Worm (Caenorhabditis elegans) whole organism, late embryonic: Measurements from ENCODE around the gene str-102.

Experiments used
- C08G9.2 ChIP-seq: sonication (generic microtip); optimal IDR thresholded peaks from 2 replicates; lab custom pipeline; 2016; ENCODE audit warnings: mild to moderate bottlenecking, missing genetic modification characterization, moderate library complexity, missing compliant biosample characterization
- F13H6.1 ChIP-seq: sonication (generic microtip); optimal IDR thresholded peaks from 2 replicates; lab custom pipeline; 2016; ENCODE audit warnings: missing genetic modification characterization, missing compliant biosample characterization
- Y22D7AL.16 ChIP-seq: sonication (generic microtip); optimal IDR thresholded peaks from 2 replicates; lab custom pipeline; 2016; ENCODE audit warnings: missing genetic modification characterization, missing compliant biosample characterization
- ama-1 ChIP-seq: fragments of 150-350 bp; optimal IDR thresholded peaks from 2 replicates; lab custom pipeline; 2014
- ceh-19 ChIP-seq: fragments of 200-800 bp; sonication (Bioruptor generic); optimal IDR thresholded peaks from 2 replicates; lab custom pipeline; 2018; ENCODE audit warnings: mild to moderate bottlenecking, missing genetic modification characterization, missing compliant biosample characterization
- ceh-2 ChIP-seq: sonication (generic microtip); optimal IDR thresholded peaks from 2 replicates; lab custom pipeline; 2016; ENCODE audit warnings: missing genotype, missing genetic modification characterization, missing compliant biosample characterization
- ceh-31 ChIP-seq: sonication (generic microtip); optimal IDR thresholded peaks from 2 replicates; lab custom pipeline; 2016; ENCODE audit warnings: missing genetic modification characterization, missing compliant biosample characterization
- ceh-34 ChIP-seq: sonication (generic microtip); optimal IDR thresholded peaks from 2 replicates; lab custom pipeline; 2016; ENCODE audit warnings: mild to moderate bottlenecking, missing genetic modification characterization, missing compliant biosample characterization
- ceh-6 ChIP-seq: fragments of 200-800 bp; sonication (Bioruptor generic); optimal IDR thresholded peaks from 2 replicates; lab custom pipeline; 2018; ENCODE audit warnings: mild to moderate bottlenecking, missing genetic modification characterization, missing compliant biosample characterization
- ceh-9 ChIP-seq: sonication (generic microtip); optimal IDR thresholded peaks from 2 replicates; lab custom pipeline; 2016; ENCODE audit warnings: mild to moderate bottlenecking, missing genetic modification characterization, inconsistent platforms, missing compliant biosample characterization
- che-1 ChIP-seq: sonication (generic microtip); optimal IDR thresholded peaks from 2 replicates; lab custom pipeline; 2016; ENCODE audit warnings: mild to moderate bottlenecking, missing genetic modification characterization, missing compliant biosample characterization
- dmd-4 ChIP-seq: sonication (generic microtip); optimal IDR thresholded peaks from 2 replicates; lab custom pipeline; 2016; ENCODE audit warnings: borderline replicate concordance, missing genetic modification characterization, missing compliant biosample characterization
- dve-1 ChIP-seq: sonication (generic microtip); optimal IDR thresholded peaks from 2 replicates; lab custom pipeline; 2017; ENCODE audit warnings: antibody characterized with exemption, mild to moderate bottlenecking, missing genetic modification characterization, missing compliant biosample characterization
- elt-4 ChIP-seq: sonication (generic microtip); optimal IDR thresholded peaks from 2 replicates; lab custom pipeline; 2016; ENCODE audit warnings: missing genetic modification characterization, missing compliant biosample characterization
- ets-4 ChIP-seq: sonication (generic microtip); optimal IDR thresholded peaks from 2 replicates; lab custom pipeline; 2016; ENCODE audit warnings: missing genetic modification characterization, missing compliant biosample characterization
- fax-1 ChIP-seq: sonication (generic microtip); optimal IDR thresholded peaks from 2 replicates; lab custom pipeline; 2016; ENCODE audit warnings: missing genotype, missing genetic modification characterization, missing compliant biosample characterization
- hlh-30 ChIP-seq: sonication (generic microtip); optimal IDR thresholded peaks from 2 replicates; lab custom pipeline; 2017; ENCODE audit warnings: antibody characterized with exemption, missing genetic modification characterization, missing compliant biosample characterization; ENCODE audit not compliant: insufficient read depth
- hlh-8 ChIP-seq: sonication (generic microtip); optimal IDR thresholded peaks from 2 replicates; lab custom pipeline; 2016; ENCODE audit warnings: missing genotype, missing genetic modification characterization, missing compliant biosample characterization
- lim-6 ChIP-seq: sonication (generic microtip); optimal IDR thresholded peaks from 2 replicates; lab custom pipeline; 2016; ENCODE audit warnings: missing genetic modification characterization, missing compliant biosample characterization
- lin-11 ChIP-seq: fragments of 200-800 bp; sonication (Bioruptor generic); optimal IDR thresholded peaks from 2 replicates; lab custom pipeline; 2018; ENCODE audit warnings: mild to moderate bottlenecking, missing genetic modification characterization, missing compliant biosample characterization
- madf-2 ChIP-seq: sonication (generic microtip); optimal IDR thresholded peaks from 2 replicates; lab custom pipeline; 2017; ENCODE audit warnings: missing genetic modification characterization, missing compliant biosample characterization
- nhr-11 ChIP-seq: fragments of 150-350 bp; optimal IDR thresholded peaks from 2 replicates; lab custom pipeline; 2014; ENCODE audit warnings: missing biosample characterization, missing genetic modification characterization
- nhr-232 ChIP-seq: sonication (generic microtip); optimal IDR thresholded peaks from 2 replicates; lab custom pipeline; 2016; ENCODE audit warnings: missing genetic modification characterization, missing compliant biosample characterization
- npax-4 ChIP-seq: sonication (generic microtip); optimal IDR thresholded peaks from 2 replicates; lab custom pipeline; 2016; ENCODE audit warnings: missing genetic modification characterization, missing compliant biosample characterization
- pha-2 ChIP-seq: sonication (generic microtip); optimal IDR thresholded peaks from 2 replicates; lab custom pipeline; 2017; ENCODE audit warnings: mild to moderate bottlenecking, missing genetic modification characterization, missing compliant biosample characterization
- pha-4 ChIP-seq: fragments of 150-350 bp; optimal IDR thresholded peaks from 2 replicates; lab custom pipeline; 2018; ENCODE audit warnings: missing biosample characterization, missing genetic modification reagents, missing genetic modification characterization
- ref-2 ChIP-seq: sonication (generic microtip); optimal IDR thresholded peaks from 2 replicates; lab custom pipeline; 2016; ENCODE audit warnings: missing genetic modification characterization, missing compliant biosample characterization
- sdc-2 ChIP-seq: sonication (generic microtip); optimal IDR thresholded peaks from 2 replicates; lab custom pipeline; 2016; ENCODE audit warnings: missing genotype, missing genetic modification characterization, missing compliant biosample characterization
- sox-4 ChIP-seq: sonication (generic microtip); optimal IDR thresholded peaks from 2 replicates; lab custom pipeline; 2017; ENCODE audit warnings: mild to moderate bottlenecking, missing genetic modification characterization, inconsistent platforms, missing compliant biosample characterization
- syd-9 ChIP-seq: sonication (generic microtip); optimal IDR thresholded peaks from 2 replicates; lab custom pipeline; 2016; ENCODE audit warnings: mild to moderate bottlenecking, missing genetic modification characterization, moderate library complexity, missing compliant biosample characterization
- tbx-7 ChIP-seq: sonication (generic microtip); optimal IDR thresholded peaks from 2 replicates; lab custom pipeline; 2016; ENCODE audit warnings: missing genotype, missing genetic modification characterization, missing compliant biosample characterization
- ttx-3 ChIP-seq: sonication (generic microtip); optimal IDR thresholded peaks from 2 replicates; lab custom pipeline; 2016; ENCODE audit warnings: missing genetic modification reagents, missing genetic modification characterization, missing compliant biosample characterization
- unc-3 ChIP-seq, 2 experiments: fragments of 200-800 bp in 1 of 2; sonication (Bioruptor generic) in 1 of 2; sonication (generic microtip) in 1 of 2; conservative IDR thresholded peaks in 1 of 2; optimal IDR thresholded peaks in 1 of 2; 2 replicates each; pipeline versions ENCODE4 v1.3.6 to Lab custom; 2016 to 2022; ENCODE audit warnings: missing compliant biosample characterization in 2 of 2, missing genetic modification characterization in 2 of 2, missing genetic modification reagents in 1 of 2
- unc-86 ChIP-seq: sonication (generic microtip); optimal IDR thresholded peaks from 2 replicates; lab custom pipeline; 2016; ENCODE audit warnings: missing genetic modification characterization, missing compliant biosample characterization
- ztf-16 ChIP-seq: sonication (generic microtip); optimal IDR thresholded peaks from 2 replicates; lab custom pipeline; 2017; ENCODE audit warnings: missing genetic modification characterization, missing compliant biosample characterization

Gene str-102

ce11 chrV:15367770-15368169 is 17.1 kb upstream of the str-102 start:
- TF ChIP-seq ztf-16, result no peak
- no peak for TF ChIP-seq hlh-30
- no peak for TF ChIP-seq C08G9.2 (tag; lab: Kevin White, UChicago)
- TF ChIP-seq Y22D7AL.16 (tag; lab: Kevin White, UChicago), result no peak
- no peak for TF ChIP-seq che-1 (tag; lab: Kevin White, UChicago)
- TF ChIP-seq ttx-3 (tag; lab: Kevin White, UChicago), result no peak
- no peak for TF ChIP-seq npax-4 (tag; lab: Kevin White, UChicago)
- no peak for TF ChIP-seq ceh-9 (tag; lab: Kevin White, UChicago)
- no peak for TF ChIP-seq unc-3 (GFP tag; conservative IDR thresholded peaks at IDR 0.05; lab: Robert Waterston, UW)
- TF ChIP-seq unc-3 (tag; optimal IDR thresholded peaks at IDR 0.05; lab: Kevin White, UChicago), result no peak
- no peak for TF ChIP-seq elt-4 (tag; lab: Kevin White, UChicago)
- TF ChIP-seq hlh-8 (tag; lab: Kevin White, UChicago), result no peak
- TF ChIP-seq dmd-4, result no peak
- TF ChIP-seq sdc-2 (tag; lab: Kevin White, UChicago), result no peak

ce11 chrV:15369707-15370106 is 15.1 kb upstream of the str-102 start, which contains the start of gene nhr-269:
TSS of gene nhr-269 (minus strand) at chrV:15369807.
- TF ChIP-seq sox-4, result no peak
- no peak for TF ChIP-seq lin-11
- no peak for TF ChIP-seq ceh-31 (tag; lab: Kevin White, UChicago)
- no peak for TF ChIP-seq nhr-232 (tag; lab: Kevin White, UChicago)
- TF ChIP-seq dve-1, result no peak
- no peak for TF ChIP-seq ceh-6 (GFP tag; lab: Kevin White, UChicago)
- no peak for TF ChIP-seq nhr-11
- no peak for TF ChIP-seq hlh-30
- no peak for TF ChIP-seq unc-86 (tag; lab: Kevin White, UChicago)
- no peak for TF ChIP-seq ref-2 (tag; lab: Kevin White, UChicago)
- TF ChIP-seq F13H6.1, result no peak

- TF ChIP-seq fax-1 (tag; lab: Kevin White, UChicago), result no peak
- no peak for TF ChIP-seq ceh-31 (tag; lab: Kevin White, UChicago)
- TF ChIP-seq C08G9.2 (tag; lab: Kevin White, UChicago), result no peak
- no peak for TF ChIP-seq ceh-19 (GFP tag; lab: Kevin White, UChicago)
- TF ChIP-seq ceh-34 (tag; lab: Kevin White, UChicago), result no peak
- no peak for TF ChIP-seq hlh-30
- TF ChIP-seq pha-2 (tag; lab: Kevin White, UChicago), result no peak
Observed at ce11 chrV:15376223-15376622, 8.6 kb upstream of the str-102 start, which contains the start of gene srh-52. TSS of gene srh-52 (minus strand) at chrV:15376323.

DNA sequence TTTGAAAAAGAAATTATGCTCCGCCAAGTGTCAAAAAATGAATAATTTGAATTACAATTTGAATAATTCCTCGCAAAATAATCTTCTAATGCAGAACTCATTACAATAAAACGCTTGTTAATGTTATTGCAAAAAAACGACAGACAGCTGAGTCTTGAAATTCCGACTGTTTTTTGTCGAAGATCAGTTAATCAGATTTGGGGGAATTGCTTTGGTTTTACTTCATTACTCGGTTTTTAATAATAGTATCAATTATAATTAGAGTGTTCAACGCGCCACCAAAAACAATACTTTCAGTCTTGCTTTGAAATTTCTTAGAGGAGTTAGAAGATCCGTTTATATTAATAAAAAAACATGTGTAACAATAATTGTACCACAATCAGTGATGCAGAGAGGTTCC is 6.9 kb upstream of the str-102 start, which contains the start of gene srh-122:
Gene srh-122, minus strand, starts transcription at position 101 of the 400 bp plus-strand sequence.
- no peak for TF ChIP-seq pha-4 (tag; lab: Kevin White, UChicago)

- TF ChIP-seq tbx-7 (tag; lab: Kevin White, UChicago), result no peak
- no peak for TF ChIP-seq syd-9 (tag; lab: Kevin White, UChicago)
- no peak for TF ChIP-seq ref-2 (tag; lab: Kevin White, UChicago)
- no peak for TF ChIP-seq ceh-31 (tag; lab: Kevin White, UChicago)
- TF ChIP-seq elt-4 (tag; lab: Kevin White, UChicago), result no peak
- TF ChIP-seq ama-1 (lab: Kevin White, UChicago), result no peak
- TF ChIP-seq lim-6 (tag; lab: Kevin White, UChicago), result no peak
- TF ChIP-seq ceh-6 (GFP tag; lab: Kevin White, UChicago), result no peak
- no peak for TF ChIP-seq sox-4
- no peak for TF ChIP-seq fax-1 (tag; lab: Kevin White, UChicago)
- TF ChIP-seq madf-2 (tag; lab: Kevin White, UChicago), result no peak
- TF ChIP-seq ets-4 (tag; lab: Kevin White, UChicago), result no peak
- TF ChIP-seq ceh-2 (tag; lab: Kevin White, UChicago), result no peak
- no peak for TF ChIP-seq C08G9.2 (tag; lab: Kevin White, UChicago)
- TF ChIP-seq, all 69 proteins: peak for 0
Observed at ce11 chrV:15379817-15380216, 5.0 kb upstream of the str-102 start, which contains the start of gene srh-251. TSS of gene srh-251 (minus strand) at chrV:15379917.
